Worm (Caenorhabditis elegans) whole organism, L3 larva: ENCODE results near the gene ZK177.2.

Source experiments
- ama-1 ChIP-seq: fragments of 150-350 bp; optimal IDR thresholded peaks from 2 replicates; lab custom pipeline; 2018
- ceh-28 ChIP-seq: fragments of 150-350 bp; optimal IDR thresholded peaks from 2 replicates; lab custom pipeline; 2014; ENCODE audit warnings: missing biosample characterization, missing genetic modification reagents, missing genetic modification characterization
- ceh-82 ChIP-seq: fragments of 150-350 bp; optimal IDR thresholded peaks from 2 replicates; lab custom pipeline; 2014; ENCODE audit warnings: missing biosample characterization, missing genetic modification characterization
- egl-27 ChIP-seq: sonication (generic microtip); optimal IDR thresholded peaks from 4 replicates; lab custom pipeline; 2017; ENCODE audit warnings: missing biosample characterization, missing genetic modification reagents, missing genetic modification characterization
- egl-5 ChIP-seq: fragments of 150-350 bp; optimal IDR thresholded peaks from 2 replicates; lab custom pipeline; 2017; ENCODE audit warnings: missing biosample characterization, missing genetic modification reagents, missing genetic modification characterization, inconsistent platforms
- elt-1 ChIP-seq: fragments of 150-350 bp; optimal IDR thresholded peaks from 2 replicates; lab custom pipeline; 2014; ENCODE audit warnings: missing biosample characterization, missing genetic modification characterization
- elt-2 ChIP-seq: sonication (generic microtip); optimal IDR thresholded peaks from 2 replicates; lab custom pipeline; 2016; ENCODE audit warnings: missing genetic modification reagents, mild to moderate bottlenecking, missing genetic modification characterization, missing compliant biosample characterization
- eor-1 ChIP-seq, 2 experiments: fragments of 150-350 bp; optimal IDR thresholded peaks; 2 replicates each; lab custom pipeline; 2014 to 2018; ENCODE audit warnings: missing biosample characterization in 2 of 2, missing genetic modification characterization in 2 of 2
- fkh-2 ChIP-seq: fragments of 150-350 bp; optimal IDR thresholded peaks from 2 replicates; lab custom pipeline; 2014; ENCODE audit warnings: missing biosample characterization, missing genetic modification reagents, missing genetic modification characterization
- fos-1 ChIP-seq: fragments of 150-350 bp; optimal IDR thresholded peaks from 2 replicates; lab custom pipeline; 2014; ENCODE audit warnings: missing biosample characterization, missing genetic modification characterization
- hmg-11 ChIP-seq: sonication (generic microtip); optimal IDR thresholded peaks from 2 replicates; lab custom pipeline; 2016; ENCODE audit warnings: missing genetic modification characterization, missing compliant biosample characterization
- jun-1 ChIP-seq: fragments of 150-350 bp; optimal IDR thresholded peaks from 2 replicates; lab custom pipeline; 2014; ENCODE audit warnings: missing biosample characterization, missing genetic modification reagents, missing genetic modification characterization
- lin-15B ChIP-seq: fragments of 150-350 bp; optimal IDR thresholded peaks from 2 replicates; lab custom pipeline; 2014; ENCODE audit warnings: missing biosample characterization, missing genetic modification characterization
- lin-39 ChIP-seq: fragments of 150-350 bp; optimal IDR thresholded peaks from 2 replicates; lab custom pipeline; 2018; ENCODE audit warnings: missing biosample characterization, missing genetic modification reagents, missing genetic modification characterization
- lsy-12 ChIP-seq: sonication (generic microtip); optimal IDR thresholded peaks from 2 replicates; lab custom pipeline; 2016; ENCODE audit warnings: mild to moderate bottlenecking, missing genetic modification characterization, missing compliant biosample characterization
- mdl-1 ChIP-seq: fragments of 150-350 bp; optimal IDR thresholded peaks from 2 replicates; lab custom pipeline; 2014; ENCODE audit warnings: missing biosample characterization, missing genetic modification characterization
- mml-1 ChIP-seq: fragments of 150-350 bp; sonication (generic microtip); optimal IDR thresholded peaks from 3 replicates; lab custom pipeline; 2014; ENCODE audit warnings: missing biosample characterization, missing genetic modification characterization
- nfya-1 ChIP-seq: sonication (generic microtip); optimal IDR thresholded peaks from 2 replicates; lab custom pipeline; 2017; ENCODE audit warnings: missing genetic modification characterization, mild to moderate bottlenecking, missing compliant biosample characterization, antibody characterized with exemption, moderate library complexity; ENCODE audit not compliant: insufficient read depth
- nhr-12 ChIP-seq: fragments of 150-350 bp; optimal IDR thresholded peaks from 2 replicates; lab custom pipeline; 2014; ENCODE audit warnings: missing biosample characterization, missing genetic modification characterization
- nhr-237 ChIP-seq: fragments of 150-350 bp; optimal IDR thresholded peaks from 2 replicates; lab custom pipeline; 2014; ENCODE audit warnings: missing biosample characterization, missing genetic modification characterization
- nhr-25 ChIP-seq: sonication (generic microtip); optimal IDR thresholded peaks from 2 replicates; lab custom pipeline; 2017; ENCODE audit warnings: missing biosample characterization, missing genetic modification characterization
- nhr-28 ChIP-seq: fragments of 150-350 bp; optimal IDR thresholded peaks from 2 replicates; lab custom pipeline; 2014; ENCODE audit warnings: missing biosample characterization, missing genetic modification characterization
- nhr-43 ChIP-seq: sonication (generic microtip); optimal IDR thresholded peaks from 2 replicates; lab custom pipeline; 2016; ENCODE audit warnings: mild to moderate bottlenecking, missing genetic modification characterization, missing compliant biosample characterization; ENCODE audit not compliant: poor library complexity, severe bottlenecking
- pha-4 ChIP-seq: fragments of 150-350 bp; optimal IDR thresholded peaks from 2 replicates; lab custom pipeline; 2014; ENCODE audit warnings: missing biosample characterization, missing genetic modification reagents, missing genetic modification characterization
- pqm-1 ChIP-seq: fragments of 150-350 bp; optimal IDR thresholded peaks from 2 replicates; lab custom pipeline; 2017; ENCODE audit warnings: missing biosample characterization, missing genetic modification characterization, inconsistent platforms
- skn-1 ChIP-seq: fragments of 150-350 bp; optimal IDR thresholded peaks from 2 replicates; lab custom pipeline; 2014; ENCODE audit warnings: missing biosample characterization, missing genetic modification characterization
- snpc-4 ChIP-seq: fragments of 150-350 bp; optimal IDR thresholded peaks from 2 replicates; lab custom pipeline; 2014; ENCODE audit warnings: missing biosample characterization, missing genetic modification characterization
- tbx-2 ChIP-seq: sonication (generic microtip); optimal IDR thresholded peaks from 2 replicates; lab custom pipeline; 2016; ENCODE audit warnings: mild to moderate bottlenecking, missing genetic modification characterization, missing compliant biosample characterization
- unc-39 ChIP-seq: sonication (generic microtip); optimal IDR thresholded peaks from 4 replicates; lab custom pipeline; 2017; ENCODE audit warnings: missing biosample characterization, missing genetic modification characterization
- unc-62 ChIP-seq: fragments of 150-350 bp; sonication (generic microtip); optimal IDR thresholded peaks from 4 replicates; lab custom pipeline; 2014; ENCODE audit warnings: missing biosample characterization, missing genetic modification reagents, missing genetic modification characterization

ZK177.2 gene

DNA sequence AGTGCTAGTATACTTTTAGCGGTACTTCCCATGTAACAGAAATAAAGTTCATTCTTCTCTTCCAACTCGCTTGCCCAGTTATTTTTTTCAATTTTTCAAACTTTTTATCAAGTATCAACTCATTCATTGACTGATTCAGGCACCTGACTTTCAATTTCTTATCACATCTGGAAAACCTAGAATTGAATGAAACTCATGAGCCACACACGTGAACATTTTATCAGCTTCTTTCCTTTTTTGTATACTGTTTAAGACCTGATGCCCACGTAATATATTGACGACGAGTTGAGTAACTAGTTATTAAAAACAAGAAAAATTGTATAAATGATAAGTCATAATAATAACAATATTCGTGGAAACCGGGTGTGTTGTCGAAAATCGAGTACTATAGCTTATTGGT lies 34.5 kb downstream of the ZK177.2 start:
- TF ChIP-seq pha-4 (peak; percentile 67), skn-1 (tag; lab: Kevin White, UChicago) (no peak), unc-62 (no peak), nfya-1 (no peak), egl-27 (tag; lab: Kevin White, UChicago) (no peak), elt-2 (tag; lab: Kevin White, UChicago) (peak; percentile 92), fos-1 (tag; lab: Kevin White, UChicago) (no peak), unc-39 (tag; lab: Kevin White, UChicago) (no peak), pqm-1 (peak; percentile 95), ama-1 (lab: Kevin White, UChicago) (no peak)
- TF ChIP-seq, all 47 proteins: peak for 3

DNA sequence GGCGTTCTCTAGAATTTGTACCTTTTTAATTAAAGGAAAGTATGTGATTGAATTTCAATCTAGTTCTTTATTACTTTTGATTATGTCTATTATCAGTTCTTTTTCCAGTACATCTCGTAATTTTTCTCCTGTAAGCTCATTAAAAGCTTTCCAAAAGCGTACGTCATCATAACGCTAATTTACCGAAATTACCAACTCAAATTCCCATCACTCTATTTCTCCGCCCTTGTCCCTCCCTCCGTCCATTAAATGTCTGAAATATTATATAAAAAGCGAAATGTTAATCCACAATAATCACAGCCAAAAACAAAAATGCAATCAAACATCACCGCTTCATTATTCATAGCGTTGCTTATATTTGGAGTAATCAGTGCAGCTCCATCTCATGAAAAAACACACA lies 35.3 kb downstream of the ZK177.2 start, which contains the start of gene ins-12:
Gene ins-12, plus strand, starts transcription at position 301 of the 400 bp plus-strand sequence.
- TF ChIP-seq mdl-1 (tag; lab: Kevin White, UChicago) (no peak), nhr-25 (tag; lab: Kevin White, UChicago) (no peak), tbx-2 (no peak), elt-2 (tag; lab: Kevin White, UChicago) (no peak), jun-1 (tag; lab: Kevin White, UChicago) (no peak), egl-5 (tag; lab: Kevin White, UChicago) (no peak), skn-1 (tag; lab: Kevin White, UChicago) (no peak), nhr-12 (tag; lab: Kevin White, UChicago) (no peak), elt-1 (no peak)

DNA sequence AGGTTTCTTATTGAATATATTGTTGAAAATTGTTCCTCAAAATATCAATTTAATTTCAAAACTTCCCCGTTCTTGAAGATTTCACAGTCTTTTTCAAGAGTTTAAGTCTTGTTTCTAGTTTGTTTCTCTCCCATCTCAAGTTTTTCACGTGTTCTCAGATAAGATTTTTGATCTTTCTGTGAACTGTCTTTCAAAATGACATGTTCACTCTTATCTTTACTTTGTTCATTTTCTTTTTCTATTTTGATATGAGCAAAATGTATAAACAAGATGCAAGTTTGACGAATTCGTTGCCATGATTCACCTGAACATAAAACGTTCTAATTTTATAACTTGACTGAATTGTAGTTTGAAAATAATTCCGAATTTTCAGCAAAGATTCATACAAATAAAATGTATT lies 35.8 kb downstream of the ZK177.2 start:
- TF ChIP-seq fkh-2 (tag; lab: Kevin White, UChicago): no peak
- TF ChIP-seq nfya-1: no peak
- TF ChIP-seq mml-1 (tag; lab: Kevin White, UChicago): no peak
- no peak for TF ChIP-seq nhr-237 (tag; lab: Kevin White, UChicago)
- TF ChIP-seq lsy-12: no peak
- TF ChIP-seq nhr-43: no peak
- peak; percentile 33 for TF ChIP-seq elt-2 (tag; lab: Kevin White, UChicago)
- no peak for TF ChIP-seq mdl-1 (tag; lab: Kevin White, UChicago)
- peak; percentile 24 for TF ChIP-seq pqm-1
- TF ChIP-seq hmg-11 (tag; lab: Kevin White, UChicago): no peak

DNA sequence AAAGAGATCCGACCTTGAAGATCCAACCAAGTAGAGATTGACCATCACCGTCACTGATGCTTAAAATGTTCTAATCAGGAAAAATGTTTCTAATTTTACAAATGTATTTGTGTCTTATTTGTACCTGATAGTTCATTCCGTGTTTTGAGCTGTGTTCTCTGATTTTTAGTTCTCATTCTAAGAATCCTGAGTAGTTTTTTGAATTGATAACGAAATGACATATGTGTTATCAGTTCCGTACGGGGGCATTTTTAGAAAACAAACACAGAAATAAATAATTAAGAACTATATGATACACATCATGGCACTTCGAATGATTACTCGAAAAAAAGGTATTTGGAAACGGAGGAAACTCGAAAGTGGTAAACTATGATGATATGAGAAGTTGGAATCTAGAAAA lies 36.5 kb downstream of the ZK177.2 start:
- TF ChIP-seq nhr-43 (no peak), ceh-28 (tag; lab: Kevin White, UChicago) (no peak), pha-4 (no peak), elt-2 (tag; lab: Kevin White, UChicago) (peak; percentile 72), mml-1 (tag; lab: Kevin White, UChicago) (no peak), skn-1 (tag; lab: Kevin White, UChicago) (no peak)

DNA sequence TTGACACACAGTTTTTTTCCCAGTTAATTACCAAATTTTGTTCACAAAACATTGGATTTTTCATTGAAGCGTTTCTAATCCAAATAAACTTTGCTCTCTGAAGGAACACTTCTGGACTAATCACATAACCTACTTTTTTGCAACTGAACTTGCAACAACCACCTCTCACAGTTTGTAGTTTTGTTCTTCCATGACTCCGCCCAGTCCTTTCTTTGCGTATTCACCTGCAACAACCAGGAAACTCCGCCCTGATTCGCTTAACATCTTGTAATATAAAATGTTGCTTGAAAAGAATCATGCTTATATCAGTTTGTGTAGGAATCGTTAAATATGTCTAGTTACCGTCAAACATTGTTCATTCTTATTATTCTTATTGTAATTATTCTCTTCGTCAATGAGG lies 37.4 kb downstream of the ZK177.2 start, which contains the start of gene ins-11:
Gene ins-11, plus strand, starts transcription at position 301 of the 400 bp plus-strand sequence.
- TF ChIP-seq unc-62 (no peak), skn-1 (tag; lab: Kevin White, UChicago) (no peak), nhr-28 (tag; lab: Kevin White, UChicago) (no peak)
- TF ChIP-seq, all 47 proteins: peak for 0

DNA sequence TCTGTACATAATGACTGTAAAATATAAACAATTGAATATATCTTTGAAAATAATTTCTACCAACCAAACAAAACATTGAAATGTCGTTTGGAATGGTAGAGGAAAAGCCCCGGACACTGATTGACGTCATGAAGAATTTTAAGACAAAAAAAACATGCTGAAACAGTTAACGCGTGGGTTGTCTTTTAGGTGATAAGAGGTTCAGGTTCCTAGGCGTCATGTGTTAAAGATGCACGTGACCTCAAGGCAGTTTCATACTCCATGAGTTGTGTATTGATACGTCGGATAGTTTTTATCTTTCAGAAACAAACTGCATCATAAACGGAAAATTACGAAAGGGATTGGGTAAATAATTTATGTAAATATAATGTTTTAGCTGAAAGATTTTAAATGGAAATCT lies 38.1 kb downstream of the ZK177.2 start:
- TF ChIP-seq ama-1 (lab: Kevin White, UChicago): no peak
- TF ChIP-seq pqm-1: peak; percentile 76
- TF ChIP-seq unc-39 (tag; lab: Kevin White, UChicago): no peak
- TF ChIP-seq lin-15B (tag; lab: Kevin White, UChicago): no peak
- TF ChIP-seq elt-2 (tag; lab: Kevin White, UChicago): peak; percentile 95
- no peak for TF ChIP-seq lin-39 (tag; lab: Kevin White, UChicago)

DNA sequence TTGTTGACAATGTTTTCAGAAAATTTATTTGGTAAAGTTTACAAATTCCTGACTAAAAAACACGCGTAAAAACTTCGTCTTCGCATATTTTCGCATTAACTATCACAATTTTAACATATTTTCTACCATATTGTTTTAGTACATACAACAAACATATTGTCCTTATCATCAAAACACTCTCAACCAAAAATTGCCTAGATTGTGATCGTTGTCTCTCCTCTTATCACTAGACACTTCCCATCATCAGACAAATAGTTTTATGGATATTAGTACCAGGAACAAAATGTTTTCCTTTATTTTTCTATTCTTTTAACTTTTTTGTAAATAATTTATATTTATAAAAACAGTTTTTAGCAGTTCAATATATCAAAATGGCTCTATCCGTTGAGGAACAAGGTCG lies 42.4 kb downstream of the ZK177.2 start, which contains the start of gene C17C3.3:
Gene C17C3.3, plus strand, starts transcription at position 346 of the 400 bp plus-strand sequence.
- TF ChIP-seq ceh-82 (tag; lab: Kevin White, UChicago) (no peak), elt-2 (tag; lab: Kevin White, UChicago) (peak; percentile 88), eor-1 (tag; optimal IDR thresholded peaks at IDR 0.05; lab: Kevin White, UChicago) (no peak), snpc-4 (no peak), pqm-1 (peak; percentile 67), pha-4 (peak; percentile 46)
